Worm (Caenorhabditis elegans): ENCODE results near the gene F22H10.1.

ce11 chrX:16721930-16722329 lies 19.7 kb downstream of the F22H10.1 start:
- TF ChIP-seq him-1 (tag; optimal IDR thresholded peaks at IDR 0.05) (no peak), dao-5 (tag; optimal IDR thresholded peaks at IDR 0.05) (no peak), W03F9.2 (tag; optimal IDR thresholded peaks at IDR 0.05) (no peak)

All from whole organism, L4/young adult.